Fruit fly (Drosophila melanogaster) whole organism: Measurements from ENCODE around the gene SAK.

Source experiments
- CG8478 ChIP-seq: fragments of >200 bp; optimal IDR thresholded peaks from 2 replicates; lab custom pipeline; 2018; ENCODE audit warnings: inconsistent platforms
- Dll ChIP-seq: fragments of >200 bp; optimal IDR thresholded peaks from 2 replicates; lab custom pipeline; 2017
- psq ChIP-seq: fragments of >200 bp; optimal IDR thresholded peaks from 2 replicates; lab custom pipeline; 2017

DNA sequence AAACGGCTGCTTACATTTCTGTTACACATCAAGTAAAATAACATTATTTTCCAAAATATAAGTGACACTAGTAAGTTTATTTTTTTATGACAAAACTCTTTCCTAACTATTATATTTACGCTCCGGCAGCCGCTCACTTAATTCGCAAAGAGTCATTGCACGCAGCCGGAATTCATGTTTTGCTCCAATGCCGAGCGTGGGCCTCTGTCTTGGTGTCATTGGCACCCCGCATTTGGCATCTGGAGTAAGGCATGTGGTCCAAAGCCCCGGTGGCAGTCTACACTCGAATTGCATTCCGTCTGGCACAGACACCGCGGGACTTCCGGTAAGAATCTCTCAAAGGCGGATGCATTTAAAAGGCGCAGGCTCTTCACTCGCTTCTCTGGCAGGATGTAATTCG lies 7.1 kb downstream of the SAK start:
- TF ChIP-seq CG8478 (no peak), Dll (lab: Kevin White, UChicago) (no peak), psq (lab: Kevin White, UChicago) (no peak)
